Fruit fly (Drosophila melanogaster) whole organism, embryonic: ENCODE measurements around the gene CG12081.
A peak's percentile ranks its signal among the peaks of the same experiment; 100 is the strongest.

ENCODE experiments used
- Awh ChIP-seq: fragments of 200-800 bp; sonication (Bioruptor generic); IDR thresholded peaks from 2 replicates; pipeline ENCODE4, ENCODE4 v1.3.6; 2022; ENCODE audit warnings: missing biosample characterization, missing genetic modification characterization
- CG10274 ChIP-seq: fragments of 200-800 bp; sonication (Bioruptor generic); optimal IDR thresholded peaks from 3 replicates; lab custom pipeline; 2017; ENCODE audit warnings: missing biosample characterization, mild to moderate bottlenecking, missing genetic modification characterization
- CG10366 ChIP-seq: fragments of 200-800 bp; sonication (Bioruptor generic); IDR thresholded peaks from 2 replicates; pipeline ENCODE4 v1.3.6; 2022; ENCODE audit warnings: missing biosample characterization, missing genetic modification characterization
- CG10979 ChIP-seq: fragments of 200-800 bp; sonication (Bioruptor generic); optimal IDR thresholded peaks from 2 replicates; lab custom pipeline; 2018; ENCODE audit warnings: missing biosample characterization, mild to moderate bottlenecking, missing genetic modification characterization, moderate library complexity
- CG11504 ChIP-seq: fragments of 200-800 bp; sonication (Bioruptor generic); optimal IDR thresholded peaks from 3 replicates; lab custom pipeline; 2019; ENCODE audit warnings: missing biosample characterization, mild to moderate bottlenecking, missing genetic modification characterization, moderate library complexity
- CG11695 ChIP-seq: fragments of 200-800 bp; sonication (Bioruptor generic); IDR thresholded peaks from 3 replicates; pipeline ENCODE4 v1.3.6; 2022; ENCODE audit warnings: missing biosample characterization, missing genetic modification characterization
- CG11696 ChIP-seq: fragments of 200-800 bp; sonication (Bioruptor generic); IDR thresholded peaks from 2 replicates; pipeline ENCODE4 v1.3.6; 2022; ENCODE audit warnings: missing biosample characterization, missing genetic modification characterization
- CG1233 ChIP-seq: fragments of 200-800 bp; sonication (Bioruptor generic); optimal IDR thresholded peaks from 4 replicates; lab custom pipeline; 2018; ENCODE audit warnings: missing biosample characterization, mild to moderate bottlenecking, missing genetic modification characterization
- CG12744 ChIP-seq: fragments of 200-800 bp; sonication (Bioruptor generic); optimal IDR thresholded peaks from 2 replicates; lab custom pipeline; 2016; ENCODE audit warnings: missing biosample characterization, missing genetic modification characterization
- CG12942 ChIP-seq: fragments of 200-800 bp; sonication (Bioruptor generic); optimal IDR thresholded peaks from 3 replicates; lab custom pipeline; 2016; ENCODE audit warnings: missing biosample characterization, missing genetic modification characterization
- CG13424 ChIP-seq: fragments of 200-800 bp; sonication (Bioruptor generic); optimal IDR thresholded peaks from 2 replicates; lab custom pipeline; 2019; ENCODE audit warnings: missing biosample characterization, mild to moderate bottlenecking, missing genetic modification characterization, moderate library complexity
- CG15073 ChIP-seq: fragments of 200-800 bp; sonication (Bioruptor generic); optimal IDR thresholded peaks from 2 replicates; lab custom pipeline; 2016; ENCODE audit warnings: missing biosample characterization, missing genetic modification characterization
- CG15514 ChIP-seq: fragments of 200-800 bp; sonication (Bioruptor generic); optimal IDR thresholded peaks from 3 replicates; lab custom pipeline; 2017; ENCODE audit warnings: missing biosample characterization, missing genetic modification characterization, mild to moderate bottlenecking, moderate library complexity, missing genetic modification reagents
- CG17612 ChIP-seq: fragments of 200-800 bp; sonication (Bioruptor generic); IDR thresholded peaks from 2 replicates; pipeline ENCODE4 v1.3.6; 2022; ENCODE audit warnings: missing biosample characterization, missing genetic modification characterization
- CG18764 ChIP-seq: fragments of 200-800 bp; sonication (Bioruptor generic); optimal IDR thresholded peaks from 3 replicates; lab custom pipeline; 2016; ENCODE audit warnings: missing biosample characterization, missing genetic modification characterization
- CG30403 ChIP-seq: fragments of 200-800 bp; sonication (Bioruptor generic); optimal IDR thresholded peaks from 3 replicates; lab custom pipeline; 2016; ENCODE audit warnings: missing biosample characterization, missing genetic modification characterization
- CG32532 ChIP-seq: fragments of 200-800 bp; sonication (Bioruptor generic); IDR thresholded peaks from 2 replicates; pipeline ENCODE4 v1.3.6; 2022; ENCODE audit warnings: missing biosample characterization, missing genetic modification characterization
- CG33557 ChIP-seq: fragments of 200-800 bp; sonication (Bioruptor generic); optimal IDR thresholded peaks from 2 replicates; lab custom pipeline; 2019; ENCODE audit warnings: missing biosample characterization, mild to moderate bottlenecking, missing genetic modification characterization, moderate library complexity
- CG6689 ChIP-seq: fragments of 200-800 bp; sonication (Bioruptor generic); IDR thresholded peaks from 2 replicates; pipeline ENCODE4 v1.3.6; 2022; ENCODE audit warnings: missing biosample characterization, missing genetic modification characterization
- CG7556 ChIP-seq: fragments of 200-800 bp; sonication (Bioruptor generic); optimal IDR thresholded peaks from 2 replicates; lab custom pipeline; 2017; ENCODE audit warnings: missing biosample characterization, mild to moderate bottlenecking, missing genetic modification characterization
- CG7839 ChIP-seq: fragments of 200-800 bp; sonication (Bioruptor generic); optimal IDR thresholded peaks from 3 replicates; lab custom pipeline; 2018; ENCODE audit warnings: missing biosample characterization, mild to moderate bottlenecking, missing genetic modification characterization, moderate library complexity
- CG8478 ChIP-seq: fragments of >200 bp; optimal IDR thresholded peaks from 2 replicates; lab custom pipeline; 2018
- CG8924 ChIP-seq: fragments of 200-800 bp; optimal IDR thresholded peaks from 3 replicates; lab custom pipeline; 2019; ENCODE audit warnings: missing biosample characterization, mild to moderate bottlenecking, missing genetic modification characterization, moderate library complexity
- CG9609 ChIP-seq: fragments of 200-800 bp; sonication (Bioruptor generic); optimal IDR thresholded peaks from 3 replicates; lab custom pipeline; 2016; ENCODE audit warnings: missing biosample characterization, missing genetic modification characterization
- Dref ChIP-seq: fragments of 200-800 bp; sonication (Bioruptor generic); IDR thresholded peaks from 2 replicates; pipeline ENCODE4 v1.3.6; 2022; ENCODE audit warnings: missing biosample characterization, missing genetic modification characterization
- Hmx ChIP-seq: fragments of 200-800 bp; sonication (Bioruptor generic); optimal IDR thresholded peaks from 2 replicates; lab custom pipeline; 2016; ENCODE audit warnings: missing biosample characterization, missing genetic modification characterization
- Med ChIP-seq: fragments of 200-800 bp; sonication (Bioruptor generic); peaks from one replicate; lab custom pipeline; 2016; ENCODE audit warnings: missing biosample characterization, missing genetic modification characterization, mild to moderate bottlenecking, inconsistent platforms, moderate library complexity
- Nf-YA ChIP-seq: fragments of 200-800 bp; sonication (Bioruptor generic); IDR thresholded peaks from 2 replicates; pipeline ENCODE4 v1.3.6; 2022; ENCODE audit warnings: missing biosample characterization, missing genetic modification characterization
- Ptx1 ChIP-seq: fragments of 200-800 bp; sonication (Bioruptor generic); IDR thresholded peaks from 2 replicates; pipeline ENCODE4 v1.3.6; 2022; ENCODE audit warnings: missing biosample characterization, missing genetic modification characterization
- Ravus ChIP-seq: fragments of 200-800 bp; sonication (Bioruptor generic); IDR thresholded peaks from 2 replicates; pipeline ENCODE4 v1.3.6; 2022; ENCODE audit warnings: missing biosample characterization, missing genetic modification characterization
- Spps ChIP-seq: fragments of 200-800 bp; sonication (Bioruptor generic); optimal IDR thresholded peaks from 2 replicates; lab custom pipeline; 2018; ENCODE audit warnings: missing biosample characterization, mild to moderate bottlenecking, missing genetic modification characterization
- Xrp1 ChIP-seq: fragments of 200-800 bp; sonication (Bioruptor generic); IDR thresholded peaks from 2 replicates; pipeline ENCODE4 v1.3.6; 2022; ENCODE audit warnings: missing biosample characterization, missing genetic modification characterization
- dpn ChIP-seq, 2 experiments: fragments of 200-800 bp; sonication (Bioruptor generic); optimal IDR thresholded peaks; 3 replicates each; lab custom pipeline; 2016; ENCODE audit warnings: missing biosample characterization in 2 of 2, missing genetic modification characterization in 2 of 2
- dysf ChIP-seq: fragments of 200-800 bp; sonication (Bioruptor generic); IDR thresholded peaks from 3 replicates; pipeline ENCODE4 v1.3.6; 2022; ENCODE audit warnings: missing biosample characterization, missing genetic modification characterization
- esg ChIP-seq: fragments of 200-800 bp; sonication (Bioruptor generic); conservative IDR thresholded peaks from 2 replicates; pipeline ENCODE4 v1.3.6; 2022; ENCODE audit warnings: missing biosample characterization, missing genetic modification characterization
- gcm ChIP-seq: fragments of 200-800 bp; sonication (Bioruptor generic); optimal IDR thresholded peaks from 2 replicates; lab custom pipeline; 2019; ENCODE audit warnings: missing biosample characterization, mild to moderate bottlenecking, missing genetic modification characterization, moderate library complexity
- hkb ChIP-seq, 2 experiments: fragments of 200-800 bp in 1 of 2; fragments of >200 bp in 1 of 2; sonication (Bioruptor generic) in 1 of 2; IDR thresholded peaks in 1 of 2; optimal IDR thresholded peaks in 1 of 2; 2 replicates each; pipeline versions ENCODE4 v1.3.6 to Lab custom; 2017 to 2022; ENCODE audit warnings: missing biosample characterization in 1 of 2, missing genetic modification characterization in 1 of 2
- lab ChIP-seq: fragments of 200-800 bp; sonication (Bioruptor generic); optimal IDR thresholded peaks from 3 replicates; lab custom pipeline; 2017; ENCODE audit warnings: missing biosample characterization, missing genetic modification characterization, mild to moderate bottlenecking, moderate library complexity, missing genetic modification reagents
- lmd ChIP-seq: fragments of 200-800 bp; sonication (Bioruptor generic); IDR thresholded peaks from 2 replicates; pipeline ENCODE4 v1.3.6; 2022; ENCODE audit warnings: missing biosample characterization, missing genetic modification characterization
- pita ChIP-seq: fragments of 200-800 bp; sonication (Bioruptor generic); optimal IDR thresholded peaks from 2 replicates; lab custom pipeline; 2017; ENCODE audit warnings: missing biosample characterization, mild to moderate bottlenecking, missing genetic modification characterization
- sd ChIP-seq: fragments of 200-800 bp; sonication (Bioruptor generic); optimal IDR thresholded peaks from 3 replicates; lab custom pipeline; 2018; ENCODE audit warnings: missing biosample characterization, mild to moderate bottlenecking, missing genetic modification characterization, moderate library complexity
- sens-2 ChIP-seq: fragments of 200-800 bp; sonication (Bioruptor generic); IDR thresholded peaks from 2 replicates; pipeline ENCODE4 v1.3.6; 2022; ENCODE audit warnings: missing biosample characterization, missing genetic modification characterization
- sisA ChIP-seq: fragments of 200-800 bp; sonication (Bioruptor generic); IDR thresholded peaks from 2 replicates; pipeline ENCODE4 v1.3.6; 2022; ENCODE audit warnings: missing biosample characterization, missing genetic modification characterization
- sob ChIP-seq: fragments of 200-800 bp; sonication (Bioruptor generic); IDR thresholded peaks from 2 replicates; pipeline ENCODE4 v1.3.6; 2022; ENCODE audit warnings: missing biosample characterization, missing genetic modification characterization
- sr ChIP-seq: fragments of 200-800 bp; sonication (Bioruptor generic); IDR thresholded peaks from 3 replicates; pipeline ENCODE4 v1.3.6; 2022; ENCODE audit warnings: missing biosample characterization, missing genetic modification characterization
- stwl ChIP-seq: fragments of 200-800 bp; sonication (Bioruptor generic); optimal IDR thresholded peaks from 3 replicates; lab custom pipeline; 2018; ENCODE audit warnings: missing biosample characterization, mild to moderate bottlenecking, missing genetic modification characterization, moderate library complexity
- tap ChIP-seq: fragments of 200-800 bp; optimal IDR thresholded peaks from 3 replicates; lab custom pipeline; 2019; ENCODE audit warnings: missing biosample characterization, mild to moderate bottlenecking, missing genetic modification characterization, moderate library complexity
- toy ChIP-seq: fragments of 200-800 bp; sonication (Bioruptor generic); IDR thresholded peaks from 2 replicates; pipeline ENCODE4 v1.3.6; 2022; ENCODE audit warnings: missing biosample characterization, missing genetic modification characterization
- twi ChIP-seq: fragments of 200-800 bp; optimal IDR thresholded peaks from 2 replicates; lab custom pipeline; 2019; ENCODE audit warnings: missing biosample characterization, mild to moderate bottlenecking, missing genetic modification characterization, moderate library complexity
- unpg ChIP-seq: fragments of 200-800 bp; sonication (Bioruptor generic); optimal IDR thresholded peaks from 3 replicates; lab custom pipeline; 2018; ENCODE audit warnings: missing biosample characterization, mild to moderate bottlenecking, missing genetic modification characterization, moderate library complexity
- vvl ChIP-seq: fragments of 200-800 bp; sonication (Bioruptor generic); IDR thresholded peaks from 2 replicates; pipeline ENCODE4 v1.3.6; 2022; ENCODE audit warnings: missing biosample characterization, missing genetic modification characterization

The CG12081 gene

DNA sequence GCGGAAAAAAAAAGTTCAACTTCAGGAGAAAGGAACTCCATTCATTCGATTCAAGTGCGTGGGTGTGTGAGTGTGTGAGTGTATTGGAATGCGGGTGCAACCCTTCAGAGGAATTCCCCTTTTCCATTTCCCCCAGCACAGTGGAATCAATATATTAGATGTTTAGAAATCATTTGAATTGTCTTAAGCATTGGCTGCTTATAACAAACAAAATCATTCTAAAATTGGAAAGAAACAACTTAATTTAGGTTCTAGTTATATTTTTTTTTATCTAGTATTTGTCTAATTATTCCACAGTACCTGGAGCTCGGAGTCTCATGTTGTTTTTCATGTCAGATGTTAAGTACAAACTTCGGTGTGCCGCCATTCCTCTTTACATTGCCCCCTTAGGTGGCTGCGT lies 49.6 kb upstream of the CG12081 start (continued):
- TF ChIP-seq toy (GFP tag; lab: Robert Waterston, UW) (no peak), Ptx1 (GFP tag; lab: Robert Waterston, UW) (peak; percentile 33; the same call in 1 of the 2 replicates), sr (GFP tag; lab: Robert Waterston, UW) (no peak), Hmx (GFP tag; lab: Kevin White, UChicago) (no peak), lab (GFP tag; lab: Kevin White, UChicago) (peak; percentile 29), CG15073 (GFP tag; lab: Kevin White, UChicago) (no peak), CG9609 (no peak), CG33557 (GFP tag; lab: Kevin White, UChicago) (no peak), CG1233 (GFP tag; lab: Kevin White, UChicago) (no peak), Awh (GFP tag; lab: Robert Waterston, UW) (no peak; the same call in 1 of the 2 replicates), twi (tag; lab: Kevin White, UChicago) (no peak), sd (tag; lab: Kevin White, UChicago) (peak; percentile 47), CG6689 (GFP tag; lab: Robert Waterston, UW) (no peak), Ravus (GFP tag; lab: Robert Waterston, UW) (no peak), tap (tag; lab: Kevin White, UChicago) (peak; percentile 5), esg (GFP tag; lab: Robert Waterston, UW) (0 out of 2 replicates have a peak, but pooled peaks have one; percentile 14), CG13424 (tag; lab: Kevin White, UChicago) (no peak), CG30403 (GFP tag; lab: Kevin White, UChicago) (no peak), hkb (optimal IDR thresholded peaks at IDR 0.05; lab: Kevin White, UChicago) (no peak), hkb (GFP tag; IDR thresholded peaks at IDR 0.05; lab: Robert Waterston, UW) (peak; percentile 57; the same call in 1 of the 2 replicates), lmd (0 out of 2 replicates have a peak, but pooled peaks have one; percentile 17), Med (GFP tag; lab: Kevin White, UChicago) (peak; percentile 74), CG11696 (GFP tag; lab: Robert Waterston, UW) (no peak), sisA (no peak; the same call in 1 of the 2 replicates), sens-2 (GFP tag; lab: Robert Waterston, UW) (no peak), vvl (peak; percentile 34; the same call in 1 of the 2 replicates), CG11695 (GFP tag; lab: Robert Waterston, UW) (0 out of 3 replicates have a peak, but pooled peaks have one; percentile 40), CG7556 (GFP tag; lab: Kevin White, UChicago) (peak; percentile 5), CG10366 (GFP tag; lab: Robert Waterston, UW) (peak; percentile 15; the same call in 1 of the 2 replicates), unpg (GFP tag; lab: Kevin White, UChicago) (peak; percentile 41), CG10274 (no peak), pita (GFP tag; lab: Kevin White, UChicago) (no peak), CG32532 (GFP tag; lab: Robert Waterston, UW) (no peak), dpn (GFP tag; optimal IDR thresholded peaks at IDR 0.05; lab: Kevin White, UChicago) (no peak), CG17612 (GFP tag; lab: Robert Waterston, UW) (no peak), sob (GFP tag; lab: Robert Waterston, UW) (peak; percentile 36; the same call in 1 of the 2 replicates), gcm (no peak), dysf (GFP tag; lab: Robert Waterston, UW) (0 out of 3 replicates have a peak, but pooled peaks have one; percentile 40), Spps (tag; lab: Kevin White, UChicago) (no peak), CG15514 (peak; percentile 1), stwl (tag; lab: Kevin White, UChicago) (no peak), CG12942 (GFP tag; lab: Kevin White, UChicago) (no peak), CG10979 (tag; lab: Kevin White, UChicago) (peak; percentile 32), CG8478 (lab: Kevin White, UChicago) (no peak), CG8924 (peak; percentile 41), CG12744 (GFP tag; lab: Kevin White, UChicago) (no peak), CG18764 (GFP tag; lab: Kevin White, UChicago) (no peak), Xrp1 (GFP tag; lab: Robert Waterston, UW) (peak; percentile 46; the same call in 1 of the 2 replicates), Nf-YA (GFP tag; lab: Robert Waterston, UW) (no peak), CG7839 (tag; lab: Kevin White, UChicago) (peak; percentile 62), Dref (no peak), CG11504 (tag; lab: Kevin White, UChicago) (peak; percentile 41)
